Worm (Caenorhabditis elegans) whole organism, late embryonic: Measurements from ENCODE around the gene skr-18.

Experiments used
- ama-1 ChIP-seq: fragments of 150-350 bp; optimal IDR thresholded peaks from 2 replicates; lab custom pipeline; 2014
- ceh-22 ChIP-seq: sonication (generic microtip); optimal IDR thresholded peaks from 2 replicates; lab custom pipeline; 2017; ENCODE audit warnings: missing biosample characterization, missing genetic modification characterization
- dmd-4 ChIP-seq: sonication (generic microtip); optimal IDR thresholded peaks from 2 replicates; lab custom pipeline; 2016; ENCODE audit warnings: borderline replicate concordance, missing genetic modification characterization, missing compliant biosample characterization
- fkh-6 ChIP-seq: sonication (generic microtip); optimal IDR thresholded peaks from 2 replicates; lab custom pipeline; 2016; ENCODE audit warnings: missing genetic modification characterization, missing compliant biosample characterization
- odd-2 ChIP-seq: sonication (generic microtip); optimal IDR thresholded peaks from 2 replicates; lab custom pipeline; 2017; ENCODE audit warnings: antibody characterized with exemption, mild to moderate bottlenecking, missing genetic modification characterization, missing compliant biosample characterization
- pax-1 ChIP-seq: fragments of 150-350 bp; optimal IDR thresholded peaks from 2 replicates; lab custom pipeline; 2014; ENCODE audit warnings: missing biosample characterization, missing genetic modification characterization
- tbx-2 ChIP-seq: sonication (generic microtip); optimal IDR thresholded peaks from 2 replicates; lab custom pipeline; 2016; ENCODE audit warnings: missing genetic modification characterization, missing compliant biosample characterization
- unc-55 ChIP-seq: sonication (generic microtip); optimal IDR thresholded peaks from 2 replicates; lab custom pipeline; 2017; ENCODE audit warnings: missing biosample characterization, missing genetic modification reagents, missing genetic modification characterization
- unc-86 ChIP-seq: sonication (generic microtip); optimal IDR thresholded peaks from 2 replicates; lab custom pipeline; 2016; ENCODE audit warnings: missing genetic modification characterization, missing compliant biosample characterization

- no peak for TF ChIP-seq ceh-22 (tag; lab: Kevin White, UChicago)
- TF ChIP-seq unc-86 (tag; lab: Kevin White, UChicago): no peak
- no peak for TF ChIP-seq odd-2 (tag; lab: Kevin White, UChicago)
- TF ChIP-seq tbx-2 (tag; lab: Kevin White, UChicago): no peak
- TF ChIP-seq unc-55 (GFP tag; lab: Kevin White, UChicago): no peak
- no peak for TF ChIP-seq dmd-4 (tag; lab: Kevin White, UChicago)
- no peak for TF ChIP-seq ama-1 (lab: Kevin White, UChicago)
- no peak for TF ChIP-seq fkh-6
- TF ChIP-seq pax-1 (tag; lab: Kevin White, UChicago): no peak
These were observed 11.8 kb upstream of the skr-18 start, which contains the start of gene Y55F3BL.6 for ce11 chrIV:807027-807516.
